Worm (Caenorhabditis elegans): ENCODE data around the gene dab-1.

dab-1 gene

ce11 chrII:8190455-8190854 is 31.7 kb upstream of the dab-1 start, which contains the start of gene T05C12.8:
Gene T05C12.8, minus strand, starts transcription at chrII:8190555.
- TF ChIP-seq lsl-1 (GFP tag; optimal IDR thresholded peaks at IDR 0.05) (no peak), Y67H2A.10 (GFP tag; conservative IDR thresholded peaks at IDR 0.05) (no peak), ceh-27 (GFP tag; optimal IDR thresholded peaks at IDR 0.05) (no peak)

ce11 chrII:8193126-8193525 is 29.1 kb upstream of the dab-1 start, which contains the start of gene T05C12.9:
Gene T05C12.9, minus strand, starts transcription at chrII:8193226.
- TF ChIP-seq B0035.1 (tag; optimal IDR thresholded peaks at IDR 0.05) (no peak), sea-2 (GFP tag; IDR thresholded peaks at IDR 0.05) (no peak), gei-17 (GFP tag; optimal IDR thresholded peaks at IDR 0.05) (no peak), atf-7 (tag; optimal IDR thresholded peaks at IDR 0.05) (no peak), ceh-79 (tag; optimal IDR thresholded peaks at IDR 0.05) (no peak), ccch-3 (GFP tag; optimal IDR thresholded peaks at IDR 0.05) (no peak), K12H6.12 (tag; optimal IDR thresholded peaks at IDR 0.05) (no peak), ztf-3 (GFP tag; optimal IDR thresholded peaks at IDR 0.05) (no peak), unc-62 (GFP tag; optimal IDR thresholded peaks at IDR 0.05) (no peak), ceh-58 (GFP tag; IDR thresholded peaks at IDR 0.05) (no peak), nfya-2 (GFP tag; IDR thresholded peaks at IDR 0.05) (no peak), nfya-1 (tag; optimal IDR thresholded peaks at IDR 0.05; ENCODE audit: borderline replicate concordance, insufficient read depth) (no peak), B0019.2 (GFP tag; conservative IDR thresholded peaks at IDR 0.05) (no peak), bed-1 (GFP tag; IDR thresholded peaks at IDR 0.05) (no peak), F57C9.4 (tag; optimal IDR thresholded peaks at IDR 0.05) (no peak)

- TF ChIP-seq ztf-3 (GFP tag; optimal IDR thresholded peaks at IDR 0.05) (no peak), Y53G8AR.9 (GFP tag; conservative IDR thresholded peaks at IDR 0.05) (no peak), mes-4 (tag; optimal IDR thresholded peaks at IDR 0.05) (no peak), lsy-27 (tag; optimal IDR thresholded peaks at IDR 0.05; ENCODE audit: borderline replicate concordance, insufficient read depth) (no peak), ztf-26 (tag; optimal IDR thresholded peaks at IDR 0.05) (no peak), ztf-6 (GFP tag; IDR thresholded peaks at IDR 0.05) (no peak)
Measured at ce11 chrII:8193922-8194321, 28.3 kb upstream of the dab-1 start.

ce11 chrII:8198503-8198902 is 23.7 kb upstream of the dab-1 start, which contains the start of gene qua-1:
Gene qua-1, plus strand, starts transcription at chrII:8198803.
- no peak for TF ChIP-seq B0336.3 (GFP tag; IDR thresholded peaks at IDR 0.05)
- TF ChIP-seq ztf-22 (GFP tag; optimal IDR thresholded peaks at IDR 0.05): no peak
- TF ChIP-seq hrde-1 (tag; optimal IDR thresholded peaks at IDR 0.05; ENCODE audit: borderline replicate concordance): no peak
- TF ChIP-seq dox-1 (GFP tag; IDR thresholded peaks at IDR 0.05): no peak
- TF ChIP-seq attf-5 (GFP tag; optimal IDR thresholded peaks at IDR 0.05): no peak
- no peak for TF ChIP-seq lsl-1 (GFP tag; optimal IDR thresholded peaks at IDR 0.05)
- TF ChIP-seq ets-4 (GFP tag; optimal IDR thresholded peaks at IDR 0.05): no peak
- no peak for TF ChIP-seq ekl-4 (GFP tag; IDR thresholded peaks at IDR 0.05)
- no peak for TF ChIP-seq F22D6.2 (tag; optimal IDR thresholded peaks at IDR 0.05)
- TF ChIP-seq D2030.7 (GFP tag; IDR thresholded peaks at IDR 0.05): no peak
- no peak for TF ChIP-seq lin-54 (GFP tag; optimal IDR thresholded peaks at IDR 0.05)
- TF ChIP-seq Y79H2A.3 (GFP tag; conservative IDR thresholded peaks at IDR 0.05): no peak
- TF ChIP-seq dpff-1 (tag; optimal IDR thresholded peaks at IDR 0.05): no peak
- no peak for TF ChIP-seq C06A6.2 (GFP tag; conservative IDR thresholded peaks at IDR 0.05)
- no peak for TF ChIP-seq ceh-27 (GFP tag; optimal IDR thresholded peaks at IDR 0.05)
- no peak for TF ChIP-seq hmg-1.2 (GFP tag; IDR thresholded peaks at IDR 0.05)
- TF ChIP-seq nhr-90 (tag; optimal IDR thresholded peaks at IDR 0.05): no peak
- TF ChIP-seq snpc-3.4 (tag; optimal IDR thresholded peaks at IDR 0.05): no peak
- no peak for TF ChIP-seq dpl-1 (GFP tag; optimal IDR thresholded peaks at IDR 0.05)
- no peak for TF ChIP-seq ztf-3 (GFP tag; optimal IDR thresholded peaks at IDR 0.05)

Measured in whole organism, young adult.